Worm (Caenorhabditis elegans): ENCODE results near the gene shn-1.

- TF ChIP-seq med-1 (GFP tag; optimal IDR thresholded peaks at IDR 0.05; ENCODE audit: insufficient read depth) (no peak), cog-1 (tag; optimal IDR thresholded peaks at IDR 0.05) (no peak), T22C8.4 (GFP tag; IDR thresholded peaks at IDR 0.05) (no peak)
Measured at ce11 chrII:11384099-11384498, 6.7 kb downstream of the shn-1 start.

All from whole organism, midembryonic.